Worm (Caenorhabditis elegans) whole organism, young adult: Measurements from ENCODE around the gene chtb-2.

Source experiments
- F22D6.2 ChIP-seq: sonication (generic microtip); optimal IDR thresholded peaks from 2 replicates; lab custom pipeline; 2016; ENCODE audit warnings: mild to moderate bottlenecking, missing genetic modification characterization, missing compliant biosample characterization
- Y53F4B.3 ChIP-seq: fragments of 200-800 bp; sonication (Bioruptor generic); IDR thresholded peaks from 2 replicates; pipeline ENCODE4 v1.3.6; 2022; ENCODE audit warnings: missing genetic modification reagents, missing genetic modification characterization, missing compliant biosample characterization
- ZK185.1 ChIP-seq: sonication (generic microtip); optimal IDR thresholded peaks from 2 replicates; lab custom pipeline; 2016; ENCODE audit warnings: mild to moderate bottlenecking, missing genetic modification characterization, missing compliant biosample characterization; ENCODE audit not compliant: poor library complexity, severe bottlenecking
- attf-5 ChIP-seq: fragments of 200-800 bp; sonication (Bioruptor generic); optimal IDR thresholded peaks from 2 replicates; lab custom pipeline; 2018; ENCODE audit warnings: mild to moderate bottlenecking, missing genetic modification characterization, missing compliant biosample characterization
- dpl-1 ChIP-seq: fragments of 150-350 bp; optimal IDR thresholded peaks from 2 replicates; lab custom pipeline; 2014; ENCODE audit warnings: missing biosample characterization, missing genetic modification reagents, missing genetic modification characterization
- let-526 ChIP-seq: fragments of 200-800 bp; sonication (Bioruptor generic); IDR thresholded peaks from 2 replicates; pipeline ENCODE4 v1.3.6; 2022; ENCODE audit warnings: missing genetic modification reagents, missing genetic modification characterization, missing compliant biosample characterization
- lin-40 ChIP-seq: sonication (generic microtip); optimal IDR thresholded peaks from 2 replicates; lab custom pipeline; 2016; ENCODE audit warnings: missing genetic modification characterization, mild to moderate bottlenecking, missing compliant biosample characterization, missing genotype, missing genetic modification reagents
- lsy-27 ChIP-seq: sonication (generic microtip); optimal IDR thresholded peaks from 2 replicates; lab custom pipeline; 2017; ENCODE audit warnings: missing genetic modification characterization, mild to moderate bottlenecking, missing compliant biosample characterization, antibody characterized with exemption, missing genotype, borderline replicate concordance; ENCODE audit not compliant: insufficient read depth
- madf-10 ChIP-seq: sonication (generic microtip); optimal IDR thresholded peaks from 2 replicates; lab custom pipeline; 2016; ENCODE audit warnings: mild to moderate bottlenecking, missing genetic modification characterization, missing compliant biosample characterization
- nfya-1 ChIP-seq: sonication (generic microtip); optimal IDR thresholded peaks from 2 replicates; lab custom pipeline; 2017; ENCODE audit warnings: antibody characterized with exemption, missing compliant biosample characterization, missing genetic modification characterization, borderline replicate concordance; ENCODE audit not compliant: insufficient read depth
- sptf-2 ChIP-seq: fragments of 200-800 bp; sonication (Bioruptor generic); optimal IDR thresholded peaks from 2 replicates; lab custom pipeline; 2018; ENCODE audit warnings: mild to moderate bottlenecking, missing genetic modification characterization, missing compliant biosample characterization
- xnd-1 ChIP-seq: sonication (generic microtip); optimal IDR thresholded peaks from 2 replicates; lab custom pipeline; 2016; ENCODE audit warnings: missing genotype, missing genetic modification reagents, missing genetic modification characterization, missing compliant biosample characterization
- zim-3 ChIP-seq: sonication (generic microtip); optimal IDR thresholded peaks from 2 replicates; lab custom pipeline; 2017; ENCODE audit warnings: mild to moderate bottlenecking, missing genetic modification characterization, moderate library complexity, missing compliant biosample characterization

DNA sequence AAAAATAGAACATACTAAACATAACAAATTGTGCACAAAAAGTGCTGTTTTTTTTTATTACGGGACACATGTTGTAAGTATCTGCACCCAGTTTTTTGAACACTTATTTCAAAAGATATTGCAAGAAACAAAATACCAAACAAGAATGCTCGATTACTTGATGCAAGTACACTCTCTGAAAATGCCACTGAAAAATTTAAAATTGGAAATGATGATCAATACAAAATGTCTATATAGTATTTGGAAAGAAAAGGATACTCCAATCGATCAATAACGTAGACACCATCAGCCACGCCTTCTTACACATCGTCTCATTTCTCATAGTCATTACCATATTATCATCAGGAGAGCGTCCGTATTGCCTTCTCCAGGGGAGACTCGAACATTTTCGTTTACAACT is 15.2 kb downstream of the chtb-2 start, which contains the start of gene sdz-15:
- TF ChIP-seq zim-3 (tag; lab: Kevin White, UChicago) (no peak), madf-10 (no peak), sptf-2 (no peak), ZK185.1 (tag; lab: Kevin White, UChicago) (no peak), dpl-1 (GFP tag; lab: Kevin White, UChicago) (no peak), Y53F4B.3 (GFP tag; lab: Robert Waterston, UW) (no peak), attf-5 (GFP tag; lab: Kevin White, UChicago) (no peak), xnd-1 (tag; lab: Kevin White, UChicago) (no peak), let-526 (no peak), nfya-1 (tag; lab: Kevin White, UChicago) (no peak), lsy-27 (tag; lab: Kevin White, UChicago) (no peak), lin-40 (tag; lab: Kevin White, UChicago) (no peak), F22D6.2 (tag; lab: Kevin White, UChicago) (no peak)
